Fruit fly (Drosophila melanogaster): ENCODE measurements around the gene GCS1.

The GCS1 gene

dm6 chrX:11390625-11391363 lies 43.0 kb upstream of the GCS1 start (continued):
- peak; percentile 51; the same call in 1 of the 2 replicates for TF ChIP-seq sim (GFP tag; IDR thresholded peaks at IDR 0.05)
- TF ChIP-seq salm (tag; optimal IDR thresholded peaks at IDR 0.05) = peak; percentile 40
- TF ChIP-seq CG4282 (GFP tag; optimal IDR thresholded peaks at IDR 0.05) = peak; percentile 25
- TF ChIP-seq CG43689 (GFP tag; IDR thresholded peaks at IDR 0.05) = 0 out of 2 replicates have a peak, but pooled peaks have one; percentile 47
- TF ChIP-seq CG18619 (GFP tag; optimal IDR thresholded peaks at IDR 0.05) = peak; percentile 78
- peak; percentile 45 for TF ChIP-seq Mad (GFP tag; optimal IDR thresholded peaks at IDR 0.05)
- TF ChIP-seq Taf1 (GFP tag; IDR thresholded peaks at IDR 0.05) = peak; percentile 81
- peak; percentile 37 for TF ChIP-seq Atf-2 (GFP tag; optimal IDR thresholded peaks at IDR 0.05)
- TF ChIP-seq CG16815 (GFP tag; optimal IDR thresholded peaks at IDR 0.05) = peak; percentile 66
- peak; percentile 71 for TF ChIP-seq CG12219 (GFP tag; optimal IDR thresholded peaks at IDR 0.05)
- peak; percentile 88 for TF ChIP-seq Dbx (GFP tag; IDR thresholded peaks at IDR 0.05)
- peak; percentile 54 to 77 for TF ChIP-seq Pdp1 (GFP tag; optimal IDR thresholded peaks at IDR 0.05)
- no peak for TF ChIP-seq CG16813 (GFP tag; IDR thresholded peaks at IDR 0.05; ENCODE audit: partially characterized antibody)
- no peak for TF ChIP-seq Sin3A (optimal IDR thresholded peaks at IDR 0.05)
- no peak for TF ChIP-seq tll (GFP tag; optimal IDR thresholded peaks at IDR 0.05)
- peak; percentile 76 for TF ChIP-seq pho (GFP tag; optimal IDR thresholded peaks at IDR 0.05)
- TF ChIP-seq Sox102F (GFP tag; optimal IDR thresholded peaks at IDR 0.05) = peak; percentile 76
- TF ChIP-seq CG2712 (tag; optimal IDR thresholded peaks at IDR 0.05) = peak; percentile 75
- no peak for TF ChIP-seq Dfd (GFP tag; optimal IDR thresholded peaks at IDR 0.05)
- TF ChIP-seq B-H2 (GFP tag; optimal IDR thresholded peaks at IDR 0.05) = no peak
- TF ChIP-seq Ets97D (GFP tag; optimal IDR thresholded peaks at IDR 0.05) = peak; percentile 58
- peak; percentile 18 for TF ChIP-seq mirr (GFP tag; optimal IDR thresholded peaks at IDR 0.05)
- TF ChIP-seq tgo (GFP tag; IDR thresholded peaks at IDR 0.05) = peak; percentile 86
- peak; percentile 30 for TF ChIP-seq wek (GFP tag; optimal IDR thresholded peaks at IDR 0.05)
- no peak for TF ChIP-seq ato (GFP tag; IDR thresholded peaks at IDR 0.05; ENCODE audit: partially characterized antibody)
- peak in 1 of 2 experiments; percentile 10 for TF ChIP-seq pan (optimal IDR thresholded peaks at IDR 0.05)
- TF ChIP-seq pan (GFP tag; optimal IDR thresholded peaks at IDR 0.05 in 1 of 2, IDR thresholded peaks at IDR 0.05 in 1 of 2) = peak in 1 of 2 experiments; percentile 86
- TF ChIP-seq ems (GFP tag; optimal IDR thresholded peaks at IDR 0.05) = peak; percentile 39
- TF ChIP-seq Hmr (GFP tag; optimal IDR thresholded peaks at IDR 0.05) = peak; percentile 84
- peak; percentile 66 for TF ChIP-seq Doc2 (GFP tag; IDR thresholded peaks at IDR 0.05)
- peak; percentile 51 for TF ChIP-seq CG17385 (GFP tag; optimal IDR thresholded peaks at IDR 0.05)
- TF ChIP-seq CG7745 (tag; optimal IDR thresholded peaks at IDR 0.05) = no peak
- TF ChIP-seq CG11695 (GFP tag; IDR thresholded peaks at IDR 0.05) = peak; percentile 72
- peak; percentile 58 for TF ChIP-seq sug (tag; optimal IDR thresholded peaks at IDR 0.05)
- TF ChIP-seq CG5245 (GFP tag; optimal IDR thresholded peaks at IDR 0.05) = peak; percentile 67
- peak; percentile 92 for TF ChIP-seq CG1603 (tag; optimal IDR thresholded peaks at IDR 0.05)
- peak; percentile 74 for TF ChIP-seq CG12155 (GFP tag; optimal IDR thresholded peaks at IDR 0.05)
- TF ChIP-seq tup (GFP tag; optimal IDR thresholded peaks at IDR 0.05) = peak; percentile 45
- TF ChIP-seq klu (GFP tag; IDR thresholded peaks at IDR 0.05) = peak; percentile 77
- TF ChIP-seq yki (optimal IDR thresholded peaks at IDR 0.05) = no peak
- peak; percentile 65 for TF ChIP-seq CG9609 (GFP tag; optimal IDR thresholded peaks at IDR 0.05)
- TF ChIP-seq CG6683 (GFP tag; optimal IDR thresholded peaks at IDR 0.05) = peak; percentile 25
- TF ChIP-seq CG17802 (tag; optimal IDR thresholded peaks at IDR 0.05) = peak; percentile 47
- peak; percentile 67 for TF ChIP-seq CG15514 (GFP tag; optimal IDR thresholded peaks at IDR 0.05)
- TF ChIP-seq gcm (GFP tag; optimal IDR thresholded peaks at IDR 0.05) = peak; percentile 37
- TF ChIP-seq ttk (GFP tag; IDR thresholded peaks at IDR 0.05) = peak; percentile 82
- TF ChIP-seq Meics (GFP tag; optimal IDR thresholded peaks at IDR 0.05) = peak; percentile 79
- TF ChIP-seq prd (optimal IDR thresholded peaks at IDR 0.05) = no peak
- TF ChIP-seq prd (GFP tag; IDR thresholded peaks at IDR 0.05) = peak; percentile 92
